Worm (Caenorhabditis elegans) whole organism, L1 larva: ENCODE results near the gene clec-41.

ENCODE experiments used
- alr-1 ChIP-seq: fragments of 200-800 bp; sonication (Bioruptor generic); optimal IDR thresholded peaks from 2 replicates; lab custom pipeline; 2018; ENCODE audit warnings: borderline replicate concordance, mild to moderate bottlenecking, missing genetic modification characterization, missing compliant biosample characterization
- ceh-82 ChIP-seq, 3 experiments: fragments of 150-350 bp in 1 of 3; sonication (generic microtip) in 2 of 3; optimal IDR thresholded peaks; 2 replicates each; lab custom pipeline; 2014 to 2017; ENCODE audit warnings: missing biosample characterization in 3 of 3, missing genetic modification characterization in 3 of 3
- elt-2 ChIP-seq: sonication (generic microtip); optimal IDR thresholded peaks from 2 replicates; lab custom pipeline; 2016; ENCODE audit warnings: missing genetic modification characterization, mild to moderate bottlenecking, inconsistent platforms, missing compliant biosample characterization, missing genetic modification reagents
- fkh-4 ChIP-seq: sonication (generic microtip); optimal IDR thresholded peaks from 2 replicates; lab custom pipeline; 2016; ENCODE audit warnings: missing compliant biosample characterization, missing genetic modification characterization, borderline replicate concordance
- fos-1 ChIP-seq: fragments of 150-350 bp; optimal IDR thresholded peaks from 2 replicates; lab custom pipeline; 2014; ENCODE audit warnings: missing biosample characterization, missing genetic modification characterization
- jun-1 ChIP-seq: fragments of 150-350 bp; optimal IDR thresholded peaks from 2 replicates; lab custom pipeline; 2014; ENCODE audit warnings: missing biosample characterization, missing genetic modification reagents, missing genetic modification characterization
- lin-39 ChIP-seq: fragments of 150-350 bp; optimal IDR thresholded peaks from 2 replicates; lab custom pipeline; 2014; ENCODE audit warnings: missing biosample characterization, missing genetic modification reagents, missing genetic modification characterization
- lir-3 ChIP-seq: sonication (generic microtip); optimal IDR thresholded peaks from 2 replicates; lab custom pipeline; 2016; ENCODE audit warnings: mild to moderate bottlenecking, missing genetic modification characterization, moderate library complexity, missing compliant biosample characterization; ENCODE audit not compliant: poor library complexity
- lsy-2 ChIP-seq, 2 experiments: fragments of 150-350 bp; optimal IDR thresholded peaks; 2 replicates each; lab custom pipeline; 2014; ENCODE audit warnings: missing biosample characterization in 2 of 2, missing genetic modification characterization in 2 of 2
- mep-1 ChIP-seq: fragments of 150-350 bp; optimal IDR thresholded peaks from 2 replicates; lab custom pipeline; 2014; ENCODE audit warnings: missing biosample characterization, missing genetic modification characterization
- nhr-12 ChIP-seq: sonication (generic microtip); optimal IDR thresholded peaks from 2 replicates; lab custom pipeline; 2017; ENCODE audit warnings: missing biosample characterization, missing genetic modification characterization
- nhr-28 ChIP-seq: fragments of 150-350 bp; optimal IDR thresholded peaks from 2 replicates; lab custom pipeline; 2014; ENCODE audit warnings: missing biosample characterization, missing genetic modification characterization
- pqm-1 ChIP-seq: sonication (generic microtip); optimal IDR thresholded peaks from 3 replicates; lab custom pipeline; 2017; ENCODE audit warnings: missing biosample characterization, missing genetic modification characterization
- snu-23 ChIP-seq: sonication (generic microtip); optimal IDR thresholded peaks from 2 replicates; lab custom pipeline; 2016; ENCODE audit warnings: missing genetic modification characterization, missing compliant biosample characterization

- TF ChIP-seq snu-23 (GFP tag; lab: Kevin White, UChicago) (no peak), lin-39 (tag; lab: Kevin White, UChicago) (no peak), elt-2 (tag; lab: Kevin White, UChicago) (no peak), lir-3 (tag; lab: Kevin White, UChicago) (no peak), alr-1 (tag; lab: Kevin White, UChicago) (no peak), nhr-28 (no peak), mep-1 (tag; lab: Kevin White, UChicago) (no peak), fos-1 (tag; lab: Kevin White, UChicago) (no peak), fkh-4 (tag; lab: Kevin White, UChicago) (no peak), nhr-12 (tag; lab: Kevin White, UChicago) (no peak), lsy-2 (tag; optimal IDR thresholded peaks at IDR 0.05; lab: Kevin White, UChicago) (no peak), jun-1 (tag; lab: Kevin White, UChicago) (no peak), ceh-82 (tag; optimal IDR thresholded peaks at IDR 0.05; lab: Kevin White, UChicago) (no peak), pqm-1 (tag; lab: Kevin White, UChicago) (no peak)
Measured at ce11 chrV:13170497-13170896, 32.6 kb upstream of the clec-41 start.
